Worm (Caenorhabditis elegans): Measurements from ENCODE around the gene Y47D3B.3.

DNA sequence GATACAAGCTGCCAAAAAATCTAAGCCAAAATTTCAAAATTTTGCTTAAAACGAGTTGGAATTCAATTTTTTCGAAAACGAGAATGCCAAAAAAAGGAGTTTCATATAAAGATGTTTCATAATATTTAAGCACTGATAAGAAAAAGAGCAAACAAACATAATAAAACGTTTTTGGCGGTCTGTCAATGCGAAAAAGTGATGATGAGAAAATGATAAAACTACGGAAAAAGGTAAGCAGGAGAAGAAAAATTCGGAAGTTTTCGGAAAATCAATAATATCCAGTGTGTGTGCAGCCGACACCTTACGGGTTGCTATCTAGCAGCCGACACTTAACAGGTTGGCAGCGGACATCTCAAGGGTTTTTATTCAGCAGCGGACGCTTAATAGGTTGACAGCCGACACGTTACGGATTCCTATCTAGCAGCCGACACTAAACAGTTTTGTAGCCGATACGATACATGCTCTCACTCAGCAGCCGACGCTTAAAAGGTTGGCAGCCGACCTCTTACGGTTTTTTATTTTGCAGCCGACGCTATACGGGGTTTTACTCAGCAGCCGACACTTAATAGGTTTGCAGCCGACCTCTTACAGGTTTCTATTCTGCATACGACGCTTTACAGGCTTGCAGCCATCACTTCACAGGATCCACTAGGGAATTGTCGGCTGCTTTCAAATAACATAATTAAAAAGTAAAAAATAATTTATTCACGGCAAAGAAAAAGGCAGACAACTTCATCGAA is 25.2 kb upstream of the Y47D3B.3 start:
- TF ChIP-seq efl-1 (GFP tag; optimal IDR thresholded peaks at IDR 0.05) = no peak
- TF ChIP-seq Y67H2A.10 (GFP tag; conservative IDR thresholded peaks at IDR 0.05) = no peak
- no peak for TF ChIP-seq lin-35 (GFP tag; optimal IDR thresholded peaks at IDR 0.05)
- no peak for TF ChIP-seq ama-1 (optimal IDR thresholded peaks at IDR 0.05)
- TF ChIP-seq ama-1 (GFP tag; optimal IDR thresholded peaks at IDR 0.05) = no peak
- TF ChIP-seq T07F8.4 (tag; optimal IDR thresholded peaks at IDR 0.05) = no peak
- TF ChIP-seq lsl-1 (GFP tag; optimal IDR thresholded peaks at IDR 0.05) = no peak
- no peak for TF ChIP-seq unc-130 (GFP tag; optimal IDR thresholded peaks at IDR 0.05)
- TF ChIP-seq hrde-1 (tag; optimal IDR thresholded peaks at IDR 0.05; ENCODE audit: borderline replicate concordance) = no peak
- TF ChIP-seq ets-4 (GFP tag; optimal IDR thresholded peaks at IDR 0.05) = no peak
